Worm (Caenorhabditis elegans) whole organism, L1 larva: ENCODE measurements around the gene C34B4.5.

ENCODE experiments used
- aha-1 ChIP-seq: fragments of 150-350 bp; optimal IDR thresholded peaks from 2 replicates; lab custom pipeline; 2014; ENCODE audit warnings: missing biosample characterization, missing genetic modification characterization
- alr-1 ChIP-seq: fragments of 200-800 bp; sonication (Bioruptor generic); optimal IDR thresholded peaks from 2 replicates; lab custom pipeline; 2018; ENCODE audit warnings: borderline replicate concordance, mild to moderate bottlenecking, missing genetic modification characterization, missing compliant biosample characterization
- ama-1 ChIP-seq: fragments of 150-350 bp; optimal IDR thresholded peaks from 2 replicates; lab custom pipeline; 2014
- blmp-1 ChIP-seq: fragments of 150-350 bp; optimal IDR thresholded peaks from 2 replicates; lab custom pipeline; 2014; ENCODE audit warnings: missing biosample characterization, missing genetic modification characterization
- ceh-82 ChIP-seq, 3 experiments: fragments of 150-350 bp in 1 of 3; sonication (generic microtip) in 2 of 3; optimal IDR thresholded peaks; 2 replicates each; lab custom pipeline; 2014 to 2017; ENCODE audit warnings: missing biosample characterization in 3 of 3, missing genetic modification characterization in 3 of 3
- ceh-88 ChIP-seq: fragments of 200-800 bp; sonication (Bioruptor generic); IDR thresholded peaks from 2 replicates; pipeline ENCODE4 v1.3.6; 2022; ENCODE audit warnings: missing genetic modification characterization, missing compliant biosample characterization
- dpl-1 ChIP-seq, 3 experiments: fragments of 150-350 bp in 2 of 3; sonication (generic microtip) in 1 of 3; optimal IDR thresholded peaks; 2 replicates each; lab custom pipeline; 2014 to 2017; ENCODE audit warnings: missing biosample characterization in 3 of 3, missing genetic modification characterization in 3 of 3, missing genetic modification reagents in 3 of 3
- efl-1 ChIP-seq, 4 experiments: fragments of 150-350 bp; optimal IDR thresholded peaks in 3 of 4; peaks in 1 of 4; 1 replicate in 1 of 4; 2 replicates in 3 of 4; lab custom pipeline; 2014; ENCODE audit warnings: missing biosample characterization in 2 of 4, missing genetic modification characterization in 2 of 4, missing genetic modification reagents in 2 of 4
- egl-27 ChIP-seq, 2 experiments: fragments of 150-350 bp in 1 of 2; sonication (generic microtip); optimal IDR thresholded peaks; 3 replicates each; lab custom pipeline; 2017 to 2018; ENCODE audit warnings: missing biosample characterization in 2 of 2, missing genetic modification characterization in 2 of 2, missing genetic modification reagents in 2 of 2
- fkh-8 ChIP-seq: sonication (generic microtip); optimal IDR thresholded peaks from 2 replicates; lab custom pipeline; 2016; ENCODE audit warnings: mild to moderate bottlenecking, missing genetic modification characterization, missing compliant biosample characterization
- fos-1 ChIP-seq: fragments of 150-350 bp; optimal IDR thresholded peaks from 2 replicates; lab custom pipeline; 2014; ENCODE audit warnings: missing biosample characterization, missing genetic modification characterization
- grh-1 ChIP-seq: fragments of 200-800 bp; sonication (Bioruptor generic); IDR thresholded peaks from 2 replicates; pipeline ENCODE4 v1.3.6; 2022; ENCODE audit warnings: missing genetic modification reagents, missing genetic modification characterization, missing compliant biosample characterization
- hlh-17 ChIP-seq: fragments of 200-800 bp; sonication (Bioruptor generic); optimal IDR thresholded peaks from 2 replicates; lab custom pipeline; 2018; ENCODE audit warnings: missing genetic modification characterization, mild to moderate bottlenecking, missing compliant biosample characterization, moderate library complexity, borderline replicate concordance
- hpl-2 ChIP-seq: fragments of 150-350 bp; optimal IDR thresholded peaks from 2 replicates; lab custom pipeline; 2014; ENCODE audit warnings: missing biosample characterization, missing genetic modification reagents, missing genetic modification characterization
- isw-1 ChIP-seq: fragments of 200-800 bp; sonication (Bioruptor generic); IDR thresholded peaks from 2 replicates; pipeline ENCODE4 v1.3.6; 2022; ENCODE audit warnings: missing genetic modification characterization, missing compliant biosample characterization
- jun-1 ChIP-seq: fragments of 150-350 bp; optimal IDR thresholded peaks from 2 replicates; lab custom pipeline; 2014; ENCODE audit warnings: missing biosample characterization, missing genetic modification reagents, missing genetic modification characterization
- lin-13 ChIP-seq: fragments of 150-350 bp; optimal IDR thresholded peaks from 2 replicates; lab custom pipeline; 2014; ENCODE audit warnings: missing biosample characterization, missing genetic modification reagents, missing genetic modification characterization
- lin-14 ChIP-seq: fragments of 200-800 bp; sonication (Bioruptor generic); optimal IDR thresholded peaks from 2 replicates; lab custom pipeline; 2018; ENCODE audit warnings: mild to moderate bottlenecking, missing genetic modification characterization, moderate library complexity, missing compliant biosample characterization
- lin-15B ChIP-seq: fragments of 150-350 bp; sonication (generic microtip); optimal IDR thresholded peaks from 3 replicates; lab custom pipeline; 2014; ENCODE audit warnings: missing biosample characterization, missing genetic modification characterization
- lin-35 ChIP-seq, 2 experiments: fragments of 150-350 bp; optimal IDR thresholded peaks; 2 replicates each; lab custom pipeline; 2014; ENCODE audit warnings: missing biosample characterization in 2 of 2, missing genetic modification characterization in 2 of 2, missing genetic modification reagents in 2 of 2
- lin-39 ChIP-seq: fragments of 150-350 bp; optimal IDR thresholded peaks from 2 replicates; lab custom pipeline; 2014; ENCODE audit warnings: missing biosample characterization, missing genetic modification reagents, missing genetic modification characterization
- lsy-2 ChIP-seq, 2 experiments: fragments of 150-350 bp; optimal IDR thresholded peaks; 2 replicates each; lab custom pipeline; 2014; ENCODE audit warnings: missing biosample characterization in 2 of 2, missing genetic modification characterization in 2 of 2
- mef-2 ChIP-seq: fragments of 150-350 bp; optimal IDR thresholded peaks from 2 replicates; lab custom pipeline; 2014; ENCODE audit warnings: missing biosample characterization, missing genetic modification characterization
- mep-1 ChIP-seq: fragments of 150-350 bp; optimal IDR thresholded peaks from 2 replicates; lab custom pipeline; 2014; ENCODE audit warnings: missing biosample characterization, missing genetic modification characterization
- nhr-11 ChIP-seq: fragments of 150-350 bp; optimal IDR thresholded peaks from 2 replicates; lab custom pipeline; 2014; ENCODE audit warnings: missing biosample characterization, missing genetic modification characterization
- nhr-12 ChIP-seq: sonication (generic microtip); optimal IDR thresholded peaks from 2 replicates; lab custom pipeline; 2017; ENCODE audit warnings: missing biosample characterization, missing genetic modification characterization
- nhr-19 ChIP-seq: fragments of 200-800 bp; sonication (Bioruptor generic); conservative IDR thresholded peaks from 2 replicates; pipeline ENCODE4 v1.3.6; 2022; ENCODE audit warnings: missing genetic modification characterization, missing compliant biosample characterization
- nhr-20 ChIP-seq: sonication (generic microtip); optimal IDR thresholded peaks from 2 replicates; lab custom pipeline; 2016; ENCODE audit warnings: mild to moderate bottlenecking, missing genetic modification characterization, missing compliant biosample characterization
- nhr-237 ChIP-seq: fragments of 150-350 bp; optimal IDR thresholded peaks from 2 replicates; lab custom pipeline; 2014; ENCODE audit warnings: missing biosample characterization, missing genetic modification characterization
- nhr-71 ChIP-seq: sonication (generic microtip); optimal IDR thresholded peaks from 2 replicates; lab custom pipeline; 2016; ENCODE audit warnings: mild to moderate bottlenecking, missing genetic modification characterization, moderate library complexity, missing compliant biosample characterization
- nhr-77 ChIP-seq: fragments of 150-350 bp; optimal IDR thresholded peaks from 2 replicates; lab custom pipeline; 2014; ENCODE audit warnings: missing biosample characterization, missing genetic modification characterization
- nhr-85 ChIP-seq: sonication (generic microtip); peaks from one replicate; lab custom pipeline; 2016; ENCODE audit warnings: missing genetic modification characterization, inconsistent platforms, missing compliant biosample characterization
- nhr-90 ChIP-seq: sonication (generic microtip); optimal IDR thresholded peaks from 2 replicates; lab custom pipeline; 2016; ENCODE audit warnings: mild to moderate bottlenecking, missing genetic modification characterization, missing compliant biosample characterization; ENCODE audit not compliant: poor library complexity
- pag-3 ChIP-seq: sonication (generic microtip); optimal IDR thresholded peaks from 2 replicates; lab custom pipeline; 2017; ENCODE audit warnings: missing genetic modification characterization, mild to moderate bottlenecking, missing compliant biosample characterization, antibody characterized with exemption, borderline replicate concordance; ENCODE audit not compliant: insufficient read depth
- pax-3 ChIP-seq: fragments of 200-800 bp; sonication (Bioruptor generic); optimal IDR thresholded peaks from 2 replicates; lab custom pipeline; 2018; ENCODE audit warnings: mild to moderate bottlenecking, missing genetic modification characterization, moderate library complexity, missing compliant biosample characterization
- rnt-1 ChIP-seq: sonication (generic microtip); optimal IDR thresholded peaks from 2 replicates; lab custom pipeline; 2016; ENCODE audit warnings: mild to moderate bottlenecking, missing genetic modification characterization, moderate library complexity, missing compliant biosample characterization
- snu-23 ChIP-seq: sonication (generic microtip); optimal IDR thresholded peaks from 2 replicates; lab custom pipeline; 2016; ENCODE audit warnings: missing genetic modification characterization, missing compliant biosample characterization
- sptf-1 ChIP-seq: fragments of 150-350 bp; optimal IDR thresholded peaks from 2 replicates; lab custom pipeline; 2014; ENCODE audit warnings: missing biosample characterization, missing genetic modification characterization
- swsn-7 ChIP-seq: sonication (generic microtip); optimal IDR thresholded peaks from 2 replicates; lab custom pipeline; 2016; ENCODE audit warnings: missing genetic modification characterization, missing compliant biosample characterization
- tbx-2 ChIP-seq: sonication (generic microtip); optimal IDR thresholded peaks from 2 replicates; lab custom pipeline; 2016; ENCODE audit warnings: missing genetic modification characterization, missing compliant biosample characterization
- unc-62 ChIP-seq: fragments of 150-350 bp; optimal IDR thresholded peaks from 2 replicates; lab custom pipeline; 2014; ENCODE audit warnings: missing biosample characterization, missing genetic modification reagents, missing genetic modification characterization
- zag-1 ChIP-seq: fragments of 150-350 bp; optimal IDR thresholded peaks from 2 replicates; lab custom pipeline; 2014; ENCODE audit warnings: missing biosample characterization, missing genetic modification characterization
- zip-4 ChIP-seq: fragments of 200-800 bp; sonication (Bioruptor generic); optimal IDR thresholded peaks from 2 replicates; lab custom pipeline; 2018; ENCODE audit warnings: mild to moderate bottlenecking, missing genetic modification characterization, moderate library complexity, missing compliant biosample characterization
- ztf-11 ChIP-seq, 2 experiments: sonication (generic microtip); optimal IDR thresholded peaks; 2 replicates each; lab custom pipeline; 2016 to 2017; ENCODE audit warnings: missing genetic modification characterization in 2 of 2, missing biosample characterization in 1 of 2, missing compliant biosample characterization in 1 of 2

The C34B4.5 gene

DNA sequence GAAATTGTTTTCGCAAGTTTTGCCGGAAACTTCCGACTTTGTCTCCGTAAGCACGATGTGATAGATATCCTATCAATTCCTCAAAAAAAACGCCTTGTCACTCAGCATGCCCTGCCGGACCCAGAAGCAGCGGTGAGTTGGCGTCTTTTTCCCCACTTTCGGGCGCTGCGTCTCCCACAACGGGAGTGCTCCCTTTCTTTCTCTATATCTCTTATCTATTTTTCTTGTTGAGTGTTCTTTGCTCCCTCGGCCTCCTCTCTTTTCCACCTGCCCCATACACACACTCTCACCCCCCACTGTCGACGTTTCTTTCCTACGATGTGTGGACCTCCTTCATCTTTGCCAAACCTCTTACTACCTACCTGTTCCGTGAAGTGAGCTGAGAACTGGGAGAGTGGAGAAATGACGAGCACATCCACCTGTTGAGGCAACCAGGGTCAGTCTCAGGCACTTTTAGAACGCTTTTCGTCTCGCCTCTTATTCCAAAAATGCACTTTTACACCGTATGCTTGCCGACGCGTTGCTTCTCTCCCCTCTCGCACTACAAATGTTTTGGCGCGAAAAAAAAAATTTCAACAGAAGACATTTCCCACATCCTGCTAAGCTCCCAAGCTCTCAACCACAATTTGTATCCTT lies 9.7 kb upstream of the C34B4.5 start (continued):
- TF ChIP-seq grh-1 (GFP tag; lab: Robert Waterston, UW), result peak; percentile 65
- peak; percentile 70 for TF ChIP-seq tbx-2 (tag; lab: Kevin White, UChicago)
- TF ChIP-seq nhr-85 (tag; lab: Kevin White, UChicago), result peak; percentile 85
- TF ChIP-seq sptf-1, result no peak
- TF ChIP-seq fkh-8 (tag; lab: Kevin White, UChicago), result peak; percentile 71
- TF ChIP-seq fos-1 (tag; lab: Kevin White, UChicago), result peak; percentile 6
- TF ChIP-seq lin-35 (GFP tag; optimal IDR thresholded peaks at IDR 0.05; lab: Kevin White, UChicago), result peak; percentile 61 to 72
- peak in 2 of 3 experiments; percentile 22 to 38 for TF ChIP-seq dpl-1 (GFP tag; optimal IDR thresholded peaks at IDR 0.05; lab: Kevin White, UChicago)
- TF ChIP-seq zag-1 (tag; lab: Kevin White, UChicago), result no peak
- no peak; the same call in 1 of the 2 replicates for TF ChIP-seq isw-1
- peak; percentile 64 for TF ChIP-seq nhr-77
- TF ChIP-seq nhr-90, result peak; percentile 61
- no peak for TF ChIP-seq hpl-2 (GFP tag; lab: Kevin White, UChicago)
- peak; percentile 21 for TF ChIP-seq nhr-237 (tag; lab: Kevin White, UChicago)
- no peak for TF ChIP-seq nhr-12 (tag; lab: Kevin White, UChicago)
- TF ChIP-seq lin-13, result peak; percentile 65
- peak; percentile 90 for TF ChIP-seq lin-14
- TF ChIP-seq mep-1 (tag; lab: Kevin White, UChicago), result peak; percentile 50
- 0 out of 2 replicates have a peak, but pooled peaks have one; percentile 29 for TF ChIP-seq ceh-88
- peak; percentile 85 for TF ChIP-seq snu-23 (GFP tag; lab: Kevin White, UChicago)
- TF ChIP-seq ztf-11 (tag; optimal IDR thresholded peaks at IDR 0.05; lab: Kevin White, UChicago), result peak in 1 of 2 experiments; percentile 46
- peak; percentile 46 for TF ChIP-seq zip-4 (GFP tag; lab: Kevin White, UChicago)
- peak; percentile 57 to 86 (median 62) for TF ChIP-seq ceh-82 (tag; optimal IDR thresholded peaks at IDR 0.05; lab: Kevin White, UChicago)
- TF ChIP-seq pag-3 (tag; lab: Kevin White, UChicago), result peak; percentile 65
- TF ChIP-seq lsy-2 (tag; optimal IDR thresholded peaks at IDR 0.05; lab: Kevin White, UChicago), result peak; percentile 66 to 68
- TF ChIP-seq pax-3 (tag; lab: Kevin White, UChicago), result peak; percentile 75
- peak; percentile 88 for TF ChIP-seq rnt-1 (tag; lab: Kevin White, UChicago)
- TF ChIP-seq hlh-17, result no peak
- TF ChIP-seq unc-62 (GFP tag; lab: Kevin White, UChicago), result peak; percentile 55
- no peak for TF ChIP-seq alr-1 (tag; lab: Kevin White, UChicago)
- peak; percentile 78 for TF ChIP-seq swsn-7 (tag; lab: Kevin White, UChicago)
- TF ChIP-seq ama-1 (lab: Kevin White, UChicago), result no peak
- peak; percentile 93 for TF ChIP-seq nhr-71
- no peak for TF ChIP-seq blmp-1 (tag; lab: Kevin White, UChicago)
- TF ChIP-seq mef-2 (tag; lab: Kevin White, UChicago), result peak; percentile 77
- TF ChIP-seq egl-27 (tag; optimal IDR thresholded peaks at IDR 0.05; lab: Kevin White, UChicago), result peak; percentile 43 to 48
- peak; percentile 100 for TF ChIP-seq nhr-19 (GFP tag; lab: Robert Waterston, UW)
- peak; percentile 64 for TF ChIP-seq jun-1 (tag; lab: Kevin White, UChicago)
- TF ChIP-seq efl-1 (optimal IDR thresholded peaks at IDR 0.05; lab: Kevin White, UChicago), result peak; percentile 44 to 52
- peak; percentile 29 to 92 for TF ChIP-seq efl-1 (GFP tag; optimal IDR thresholded peaks at IDR 0.05 in 1 of 2; lab: Kevin White, UChicago)
- peak; percentile 16 for TF ChIP-seq lin-15B (tag; lab: Kevin White, UChicago)
- TF ChIP-seq nhr-20 (tag; lab: Kevin White, UChicago), result peak; percentile 90
- peak; percentile 29 for TF ChIP-seq lin-39 (tag; lab: Kevin White, UChicago)
- peak; percentile 28 for TF ChIP-seq nhr-11
- no peak for TF ChIP-seq aha-1 (tag; lab: Kevin White, UChicago)
